Fruit fly (Drosophila melanogaster) whole organism, embryonic: Measurements from ENCODE around the gene CG43707.

Experiments
- CG11723 ChIP-seq: fragments of 200-800 bp; sonication (Bioruptor generic); optimal IDR thresholded peaks from 2 replicates; lab custom pipeline; 2017; ENCODE audit warnings: missing biosample characterization, mild to moderate bottlenecking, missing genetic modification characterization
- CG13894 ChIP-seq: fragments of 200-800 bp; sonication (Bioruptor generic); optimal IDR thresholded peaks from 3 replicates; lab custom pipeline; 2018; ENCODE audit warnings: missing biosample characterization, mild to moderate bottlenecking, missing genetic modification characterization, moderate library complexity
- CG14860 ChIP-seq: fragments of 200-800 bp; sonication (Bioruptor generic); IDR thresholded peaks from 3 replicates; pipeline ENCODE4 v1.3.6; 2022; ENCODE audit warnings: missing biosample characterization, missing genetic modification characterization; ENCODE audit not compliant: partially characterized antibody
- CG15269 ChIP-seq: fragments of 200-800 bp; sonication (Bioruptor generic); optimal IDR thresholded peaks from 2 replicates; lab custom pipeline; 2018; ENCODE audit warnings: missing biosample characterization, mild to moderate bottlenecking, missing genetic modification characterization, moderate library complexity
- CG15601 ChIP-seq: fragments of 200-800 bp; sonication (Bioruptor generic); optimal IDR thresholded peaks from 3 replicates; lab custom pipeline; 2019; ENCODE audit warnings: missing biosample characterization, mild to moderate bottlenecking, missing genetic modification characterization, moderate library complexity
- CG1602 ChIP-seq: fragments of 200-800 bp; sonication (Bioruptor generic); optimal IDR thresholded peaks from 3 replicates; lab custom pipeline; 2016; ENCODE audit warnings: missing biosample characterization, missing genetic modification characterization
- CG17361 ChIP-seq: fragments of 200-800 bp; sonication (Bioruptor generic); IDR thresholded peaks from 3 replicates; pipeline ENCODE4 v1.3.6; 2022; ENCODE audit warnings: missing biosample characterization, missing genetic modification characterization
- CG17912 ChIP-seq: fragments of 200-800 bp; sonication (Bioruptor generic); optimal IDR thresholded peaks from 2 replicates; lab custom pipeline; 2018; ENCODE audit warnings: missing biosample characterization, mild to moderate bottlenecking, missing genetic modification characterization
- CG32767 ChIP-seq: fragments of 200-800 bp; sonication (Bioruptor generic); IDR thresholded peaks from 2 replicates; pipeline ENCODE4 v1.3.6; 2022; ENCODE audit warnings: missing biosample characterization, missing genetic modification characterization
- CG42726 ChIP-seq: fragments of 200-800 bp; sonication (Bioruptor generic); IDR thresholded peaks from 2 replicates; pipeline ENCODE4 v1.3.6; 2022; ENCODE audit warnings: missing biosample characterization, missing genetic modification characterization; ENCODE audit not compliant: partially characterized antibody
- CG4360 ChIP-seq: fragments of 200-800 bp; sonication (Bioruptor generic); IDR thresholded peaks from 2 replicates; pipeline ENCODE4 v1.3.6; 2022; ENCODE audit warnings: missing biosample characterization, missing genetic modification characterization
- CG43689 ChIP-seq: fragments of 200-800 bp; sonication (Bioruptor generic); IDR thresholded peaks from 2 replicates; pipeline ENCODE4 v1.3.6; 2022; ENCODE audit warnings: missing biosample characterization, missing genetic modification characterization
- CG4617 ChIP-seq: fragments of 200-800 bp; sonication (Bioruptor generic); optimal IDR thresholded peaks from 3 replicates; lab custom pipeline; 2016; ENCODE audit warnings: missing biosample characterization, missing genetic modification characterization, borderline replicate concordance
- CG5180 ChIP-seq: fragments of 200-800 bp; sonication (Bioruptor generic); optimal IDR thresholded peaks from 3 replicates; lab custom pipeline; 2017; ENCODE audit warnings: missing biosample characterization, missing genetic modification characterization, mild to moderate bottlenecking, moderate library complexity, missing genetic modification reagents
- CG6791 ChIP-seq: fragments of 200-800 bp; sonication (Bioruptor generic); IDR thresholded peaks from 3 replicates; pipeline ENCODE4 v1.3.6; 2022; ENCODE audit warnings: missing biosample characterization, missing genetic modification characterization; ENCODE audit not compliant: partially characterized antibody
- CG7786 ChIP-seq: fragments of 200-800 bp; sonication (Bioruptor generic); optimal IDR thresholded peaks from 2 replicates; lab custom pipeline; 2016; ENCODE audit warnings: missing biosample characterization, missing genetic modification characterization
- CG8290 ChIP-seq, 3 experiments: fragments of 200-800 bp; sonication (Bioruptor generic); optimal IDR thresholded peaks; 2 replicates each; lab custom pipeline; 2016 to 2019; ENCODE audit warnings: missing biosample characterization in 3 of 3, missing genetic modification characterization in 3 of 3, mild to moderate bottlenecking in 2 of 3, moderate library complexity in 1 of 3
- CG9932 ChIP-seq: fragments of 200-800 bp; sonication (Bioruptor generic); IDR thresholded peaks from 2 replicates; pipeline ENCODE4 v1.3.6; 2022; ENCODE audit warnings: missing biosample characterization, missing genetic modification characterization
- D ChIP-seq, 2 experiments: fragments of 200-800 bp in 1 of 2; fragments of >200 bp in 1 of 2; sonication (Bioruptor generic) in 1 of 2; optimal IDR thresholded peaks; 2 replicates in 1 of 2; 3 replicates in 1 of 2; lab custom pipeline; 2017; ENCODE audit warnings: mild to moderate bottlenecking in 1 of 2, missing biosample characterization in 1 of 2, missing genetic modification characterization in 1 of 2, missing genetic modification reagents in 1 of 2
- D19A ChIP-seq: fragments of 200-800 bp; optimal IDR thresholded peaks from 3 replicates; lab custom pipeline; 2019; ENCODE audit warnings: missing biosample characterization, mild to moderate bottlenecking, missing genetic modification characterization, moderate library complexity
- Dad ChIP-seq: fragments of 200-800 bp; sonication (Bioruptor generic); optimal IDR thresholded peaks from 3 replicates; lab custom pipeline; 2016; ENCODE audit warnings: missing biosample characterization, missing genetic modification characterization
- Dip3 ChIP-seq: fragments of 200-800 bp; sonication (Bioruptor generic); optimal IDR thresholded peaks from 3 replicates; lab custom pipeline; 2016; ENCODE audit warnings: missing biosample characterization, missing genetic modification characterization
- Fer1 ChIP-seq: fragments of 200-800 bp; sonication (Bioruptor generic); optimal IDR thresholded peaks from 2 replicates; lab custom pipeline; 2017; ENCODE audit warnings: missing biosample characterization, mild to moderate bottlenecking, missing genetic modification characterization
- Gug ChIP-seq: fragments of 200-800 bp; sonication (Bioruptor generic); IDR thresholded peaks from 4 replicates; pipeline ENCODE4 v1.3.6; 2022; ENCODE audit warnings: missing biosample characterization, missing genetic modification characterization
- HLH4C ChIP-seq: fragments of 200-800 bp; sonication (Bioruptor generic); IDR thresholded peaks from 3 replicates; pipeline ENCODE4 v1.3.6; 2022; ENCODE audit warnings: missing biosample characterization, missing genetic modification characterization; ENCODE audit not compliant: partially characterized antibody
- Hand ChIP-seq: fragments of 200-800 bp; sonication (Bioruptor generic); optimal IDR thresholded peaks from 2 replicates; lab custom pipeline; 2017; ENCODE audit warnings: mild to moderate bottlenecking, missing biosample characterization, missing genetic modification reagents, missing genetic modification characterization
- Hmx ChIP-seq: fragments of 200-800 bp; sonication (Bioruptor generic); optimal IDR thresholded peaks from 2 replicates; lab custom pipeline; 2016; ENCODE audit warnings: missing biosample characterization, missing genetic modification characterization
- Hr3 ChIP-seq: fragments of 200-800 bp; sonication (Bioruptor generic); optimal IDR thresholded peaks from 3 replicates; lab custom pipeline; 2016; ENCODE audit warnings: missing biosample characterization, missing genetic modification characterization
- Meics ChIP-seq: fragments of 200-800 bp; sonication (Bioruptor generic); optimal IDR thresholded peaks from 2 replicates; lab custom pipeline; 2017; ENCODE audit warnings: missing biosample characterization, mild to moderate bottlenecking, missing genetic modification characterization
- Nf-YA ChIP-seq: fragments of 200-800 bp; sonication (Bioruptor generic); IDR thresholded peaks from 2 replicates; pipeline ENCODE4 v1.3.6; 2022; ENCODE audit warnings: missing biosample characterization, missing genetic modification characterization
- Optix ChIP-seq: fragments of 200-800 bp; sonication (Bioruptor generic); IDR thresholded peaks from 3 replicates; pipeline ENCODE4 v1.3.6; 2022; ENCODE audit warnings: missing biosample characterization, missing genetic modification characterization
- Ptx1 ChIP-seq: fragments of 200-800 bp; sonication (Bioruptor generic); IDR thresholded peaks from 2 replicates; pipeline ENCODE4 v1.3.6; 2022; ENCODE audit warnings: missing biosample characterization, missing genetic modification characterization
- Scr ChIP-seq: fragments of 200-800 bp; sonication (Bioruptor generic); IDR thresholded peaks from 2 replicates; pipeline ENCODE4 v1.3.6; 2022; ENCODE audit warnings: missing biosample characterization, missing genetic modification characterization; ENCODE audit not compliant: partially characterized antibody
- ab ChIP-seq: fragments of 200-800 bp; sonication (Bioruptor generic); optimal IDR thresholded peaks from 2 replicates; lab custom pipeline; 2016; ENCODE audit warnings: missing biosample characterization, missing genetic modification characterization
- bsh ChIP-seq, 2 experiments: fragments of 200-800 bp; sonication (Bioruptor generic); optimal IDR thresholded peaks; 2 replicates each; lab custom pipeline; 2017 to 2018; ENCODE audit warnings: mild to moderate bottlenecking in 2 of 2, missing biosample characterization in 2 of 2, missing genetic modification characterization in 2 of 2, moderate library complexity in 1 of 2
- btn ChIP-seq: fragments of 200-800 bp; sonication (Bioruptor generic); optimal IDR thresholded peaks from 2 replicates; lab custom pipeline; 2016; ENCODE audit warnings: missing biosample characterization, missing genetic modification characterization
- corto ChIP-seq: fragments of 200-800 bp; sonication (Bioruptor generic); optimal IDR thresholded peaks from 2 replicates; lab custom pipeline; 2016; ENCODE audit warnings: missing biosample characterization, mild to moderate bottlenecking, missing genetic modification characterization, moderate library complexity
- crc ChIP-seq: fragments of 200-800 bp; sonication (Bioruptor generic); optimal IDR thresholded peaks from 2 replicates; lab custom pipeline; 2016; ENCODE audit warnings: missing biosample characterization, missing genetic modification characterization
- dmrt99B ChIP-seq: fragments of 200-800 bp; sonication (Bioruptor generic); optimal IDR thresholded peaks from 2 replicates; lab custom pipeline; 2018; ENCODE audit warnings: missing biosample characterization, mild to moderate bottlenecking, missing genetic modification characterization, moderate library complexity
- emc ChIP-seq: fragments of 200-800 bp; sonication (Bioruptor generic); optimal IDR thresholded peaks from 2 replicates; lab custom pipeline; 2016; ENCODE audit warnings: missing biosample characterization, missing genetic modification characterization
- jing ChIP-seq: fragments of 200-800 bp; sonication (Bioruptor generic); optimal IDR thresholded peaks from 2 replicates; lab custom pipeline; 2018; ENCODE audit warnings: missing biosample characterization, mild to moderate bottlenecking, missing genetic modification characterization
- nau ChIP-seq: fragments of 200-800 bp; sonication (Bioruptor generic); optimal IDR thresholded peaks from 3 replicates; lab custom pipeline; 2017; ENCODE audit warnings: missing biosample characterization, mild to moderate bottlenecking, missing genetic modification characterization, missing genetic modification reagents
- nmo ChIP-seq: fragments of 200-800 bp; sonication (Bioruptor generic); optimal IDR thresholded peaks from 2 replicates; lab custom pipeline; 2018; ENCODE audit warnings: missing biosample characterization, mild to moderate bottlenecking, missing genetic modification characterization, moderate library complexity
- run ChIP-seq: fragments of 200-800 bp; sonication (Bioruptor generic); optimal IDR thresholded peaks from 3 replicates; lab custom pipeline; 2018; ENCODE audit warnings: missing biosample characterization, mild to moderate bottlenecking, missing genetic modification characterization
- seq ChIP-seq: fragments of 200-800 bp; sonication (Bioruptor generic); IDR thresholded peaks from 2 replicates; pipeline ENCODE4 v1.3.6; 2022; ENCODE audit warnings: missing biosample characterization, missing genetic modification characterization
- sr ChIP-seq: fragments of 200-800 bp; sonication (Bioruptor generic); IDR thresholded peaks from 3 replicates; pipeline ENCODE4 v1.3.6; 2022; ENCODE audit warnings: missing biosample characterization, missing genetic modification characterization
- tap ChIP-seq: fragments of 200-800 bp; optimal IDR thresholded peaks from 3 replicates; lab custom pipeline; 2019; ENCODE audit warnings: missing biosample characterization, mild to moderate bottlenecking, missing genetic modification characterization, moderate library complexity
- zf30C ChIP-seq: fragments of 200-800 bp; sonication (Bioruptor generic); optimal IDR thresholded peaks from 3 replicates; lab custom pipeline; 2018; ENCODE audit warnings: missing biosample characterization, mild to moderate bottlenecking, missing genetic modification characterization

CG43707 gene

dm6 chr2L:3776614-3777196 is 19.6 kb downstream of the CG43707 start (continued):
- TF ChIP-seq Hmx (no peak), run (tag; lab: Kevin White, UChicago) (peak; percentile 79), nau (GFP tag; lab: Kevin White, UChicago) (peak; percentile 63), CG15601 (tag; lab: Kevin White, UChicago) (peak; percentile 90), CG17361 (GFP tag; lab: Robert Waterston, UW) (peak; percentile 90), CG42726 (GFP tag; lab: Robert Waterston, UW) (no peak), nmo (GFP tag; lab: Kevin White, UChicago) (peak; percentile 95), CG43689 (GFP tag; lab: Robert Waterston, UW) (peak; percentile 59; the same call in 1 of the 2 replicates), CG14860 (GFP tag; lab: Robert Waterston, UW) (no peak), CG4360 (GFP tag; lab: Robert Waterston, UW) (no peak), seq (GFP tag; lab: Robert Waterston, UW) (peak; percentile 72; the same call in 1 of the 2 replicates), CG5180 (GFP tag; lab: Kevin White, UChicago) (peak; percentile 77), Dad (no peak), crc (GFP tag; lab: Kevin White, UChicago) (no peak), Hand (peak; percentile 52), CG6791 (GFP tag; lab: Robert Waterston, UW) (no peak), corto (GFP tag; lab: Kevin White, UChicago) (no peak), Gug (GFP tag; lab: Robert Waterston, UW) (peak; percentile 38; the same call in 1 of the 4 replicates), Fer1 (GFP tag; lab: Kevin White, UChicago) (peak; percentile 73), CG32767 (GFP tag; lab: Robert Waterston, UW) (peak; percentile 83), emc (no peak), Ptx1 (GFP tag; lab: Robert Waterston, UW) (peak; percentile 93), CG1602 (GFP tag; lab: Kevin White, UChicago) (peak; percentile 84), CG13894 (tag; lab: Kevin White, UChicago) (peak; percentile 50), Meics (GFP tag; lab: Kevin White, UChicago) (peak; percentile 80), dmrt99B (tag; lab: Kevin White, UChicago) (peak; percentile 91), D (optimal IDR thresholded peaks at IDR 0.05; lab: Kevin White, UChicago) (no peak), D (GFP tag; optimal IDR thresholded peaks at IDR 0.05; lab: Kevin White, UChicago) (peak; percentile 74), zf30C (GFP tag; lab: Kevin White, UChicago) (peak; percentile 96), D19A (tag; lab: Kevin White, UChicago) (peak; percentile 94), CG8290 (GFP tag; optimal IDR thresholded peaks at IDR 0.05; lab: Kevin White, UChicago) (peak; percentile 31), CG8290 (tag; optimal IDR thresholded peaks at IDR 0.05; lab: Kevin White, UChicago) (peak in 1 of 2 experiments; percentile 49), Nf-YA (GFP tag; lab: Robert Waterston, UW) (peak; percentile 69), CG9932 (GFP tag; lab: Robert Waterston, UW) (peak; percentile 38; the same call in 1 of the 2 replicates), Optix (GFP tag; lab: Robert Waterston, UW) (no peak), Dip3 (no peak), tap (peak; percentile 93), btn (no peak), Scr (GFP tag; lab: Robert Waterston, UW) (no peak), CG7786 (GFP tag; lab: Kevin White, UChicago) (no peak), sr (no peak), jing (GFP tag; lab: Kevin White, UChicago) (no peak), CG4617 (GFP tag; lab: Kevin White, UChicago) (peak; percentile 18), bsh (GFP tag; optimal IDR thresholded peaks at IDR 0.05; lab: Kevin White, UChicago) (peak; percentile 74 to 86), CG11723 (GFP tag; lab: Kevin White, UChicago) (peak; percentile 48), ab (GFP tag; lab: Kevin White, UChicago) (no peak), CG17912 (GFP tag; lab: Kevin White, UChicago) (no peak), HLH4C (GFP tag; lab: Robert Waterston, UW) (no peak), CG15269 (tag; lab: Kevin White, UChicago) (peak; percentile 89), Hr3 (GFP tag; lab: Kevin White, UChicago) (peak; percentile 84)
